Worm (Caenorhabditis elegans) whole organism, L3 larva: ENCODE data around the gene slfl-5.

Source experiments
- ZK546.5 ChIP-seq: sonication (generic microtip); optimal IDR thresholded peaks from 2 replicates; lab custom pipeline; 2017; ENCODE audit warnings: missing biosample characterization, missing genetic modification characterization
- aly-2 ChIP-seq: fragments of 150-350 bp; optimal IDR thresholded peaks from 2 replicates; lab custom pipeline; 2014; ENCODE audit warnings: missing biosample characterization, missing genetic modification characterization
- ama-1 ChIP-seq: fragments of 150-350 bp; optimal IDR thresholded peaks from 2 replicates; lab custom pipeline; 2018
- ceh-16 ChIP-seq: sonication (generic microtip); optimal IDR thresholded peaks from 2 replicates; lab custom pipeline; 2017; ENCODE audit warnings: missing biosample characterization, missing genetic modification characterization
- ceh-28 ChIP-seq: fragments of 150-350 bp; optimal IDR thresholded peaks from 2 replicates; lab custom pipeline; 2014; ENCODE audit warnings: missing biosample characterization, missing genetic modification reagents, missing genetic modification characterization
- ceh-82 ChIP-seq: fragments of 150-350 bp; optimal IDR thresholded peaks from 2 replicates; lab custom pipeline; 2014; ENCODE audit warnings: missing biosample characterization, missing genetic modification characterization
- egl-5 ChIP-seq: fragments of 150-350 bp; optimal IDR thresholded peaks from 2 replicates; lab custom pipeline; 2017; ENCODE audit warnings: missing biosample characterization, missing genetic modification reagents, missing genetic modification characterization, inconsistent platforms
- elt-1 ChIP-seq: fragments of 150-350 bp; optimal IDR thresholded peaks from 2 replicates; lab custom pipeline; 2014; ENCODE audit warnings: missing biosample characterization, missing genetic modification characterization
- elt-2 ChIP-seq: sonication (generic microtip); optimal IDR thresholded peaks from 2 replicates; lab custom pipeline; 2016; ENCODE audit warnings: missing genetic modification reagents, mild to moderate bottlenecking, missing genetic modification characterization, missing compliant biosample characterization
- eor-1 ChIP-seq, 2 experiments: fragments of 150-350 bp; optimal IDR thresholded peaks; 2 replicates each; lab custom pipeline; 2014 to 2018; ENCODE audit warnings: missing biosample characterization in 2 of 2, missing genetic modification characterization in 2 of 2
- fkh-10 ChIP-seq: sonication (generic microtip); optimal IDR thresholded peaks from 2 replicates; lab custom pipeline; 2017; ENCODE audit warnings: missing biosample characterization, missing genetic modification reagents, missing genetic modification characterization
- fos-1 ChIP-seq: fragments of 150-350 bp; optimal IDR thresholded peaks from 2 replicates; lab custom pipeline; 2014; ENCODE audit warnings: missing biosample characterization, missing genetic modification characterization
- hmg-11 ChIP-seq: sonication (generic microtip); optimal IDR thresholded peaks from 2 replicates; lab custom pipeline; 2016; ENCODE audit warnings: missing genetic modification characterization, missing compliant biosample characterization
- jun-1 ChIP-seq: fragments of 150-350 bp; optimal IDR thresholded peaks from 2 replicates; lab custom pipeline; 2014; ENCODE audit warnings: missing biosample characterization, missing genetic modification reagents, missing genetic modification characterization
- lin-15B ChIP-seq: fragments of 150-350 bp; optimal IDR thresholded peaks from 2 replicates; lab custom pipeline; 2014; ENCODE audit warnings: missing biosample characterization, missing genetic modification characterization
- lin-39 ChIP-seq: fragments of 150-350 bp; optimal IDR thresholded peaks from 2 replicates; lab custom pipeline; 2018; ENCODE audit warnings: missing biosample characterization, missing genetic modification reagents, missing genetic modification characterization
- lsy-12 ChIP-seq: sonication (generic microtip); optimal IDR thresholded peaks from 2 replicates; lab custom pipeline; 2016; ENCODE audit warnings: mild to moderate bottlenecking, missing genetic modification characterization, missing compliant biosample characterization
- mdl-1 ChIP-seq: fragments of 150-350 bp; optimal IDR thresholded peaks from 2 replicates; lab custom pipeline; 2014; ENCODE audit warnings: missing biosample characterization, missing genetic modification characterization
- mml-1 ChIP-seq: fragments of 150-350 bp; sonication (generic microtip); optimal IDR thresholded peaks from 3 replicates; lab custom pipeline; 2014; ENCODE audit warnings: missing biosample characterization, missing genetic modification characterization
- nfya-1 ChIP-seq: sonication (generic microtip); optimal IDR thresholded peaks from 2 replicates; lab custom pipeline; 2017; ENCODE audit warnings: missing genetic modification characterization, mild to moderate bottlenecking, missing compliant biosample characterization, antibody characterized with exemption, moderate library complexity; ENCODE audit not compliant: insufficient read depth
- nhr-28 ChIP-seq: fragments of 150-350 bp; optimal IDR thresholded peaks from 2 replicates; lab custom pipeline; 2014; ENCODE audit warnings: missing biosample characterization, missing genetic modification characterization
- nhr-43 ChIP-seq: sonication (generic microtip); optimal IDR thresholded peaks from 2 replicates; lab custom pipeline; 2016; ENCODE audit warnings: mild to moderate bottlenecking, missing genetic modification characterization, missing compliant biosample characterization; ENCODE audit not compliant: poor library complexity, severe bottlenecking
- nhr-67 ChIP-seq: fragments of 150-350 bp; optimal IDR thresholded peaks from 2 replicates; lab custom pipeline; 2014; ENCODE audit warnings: missing biosample characterization, missing genetic modification characterization
- nhr-76 ChIP-seq: fragments of 150-350 bp; sonication (generic microtip); optimal IDR thresholded peaks from 5 replicates; lab custom pipeline; 2014; ENCODE audit warnings: missing biosample characterization, missing genetic modification characterization
- pha-4 ChIP-seq: fragments of 150-350 bp; optimal IDR thresholded peaks from 2 replicates; lab custom pipeline; 2014; ENCODE audit warnings: missing biosample characterization, missing genetic modification reagents, missing genetic modification characterization
- pqm-1 ChIP-seq: fragments of 150-350 bp; optimal IDR thresholded peaks from 2 replicates; lab custom pipeline; 2017; ENCODE audit warnings: missing biosample characterization, missing genetic modification characterization, inconsistent platforms
- sea-2 ChIP-seq: fragments of 150-350 bp; sonication (generic microtip); optimal IDR thresholded peaks from 4 replicates; lab custom pipeline; 2014; ENCODE audit warnings: missing biosample characterization, missing genetic modification reagents, missing genetic modification characterization
- skn-1 ChIP-seq: fragments of 150-350 bp; optimal IDR thresholded peaks from 2 replicates; lab custom pipeline; 2014; ENCODE audit warnings: missing biosample characterization, missing genetic modification characterization
- tbx-2 ChIP-seq: sonication (generic microtip); optimal IDR thresholded peaks from 2 replicates; lab custom pipeline; 2016; ENCODE audit warnings: mild to moderate bottlenecking, missing genetic modification characterization, missing compliant biosample characterization
- ztf-4 ChIP-seq: fragments of 150-350 bp; optimal IDR thresholded peaks from 2 replicates; lab custom pipeline; 2014; ENCODE audit warnings: missing biosample characterization, missing genetic modification characterization

The slfl-5 gene

ce11 chrV:12291587-12291986 is 46.7 kb upstream of the slfl-5 start, which contains the start of the genes srpa-68 and srh-16 (continued):
- TF ChIP-seq fos-1 (tag; lab: Kevin White, UChicago), result no peak
- TF ChIP-seq nhr-43 (tag; lab: Kevin White, UChicago), result peak; percentile 80
- TF ChIP-seq nhr-76 (tag; lab: Kevin White, UChicago), result no peak
- TF ChIP-seq, all 47 proteins: peak for 29

DNA sequence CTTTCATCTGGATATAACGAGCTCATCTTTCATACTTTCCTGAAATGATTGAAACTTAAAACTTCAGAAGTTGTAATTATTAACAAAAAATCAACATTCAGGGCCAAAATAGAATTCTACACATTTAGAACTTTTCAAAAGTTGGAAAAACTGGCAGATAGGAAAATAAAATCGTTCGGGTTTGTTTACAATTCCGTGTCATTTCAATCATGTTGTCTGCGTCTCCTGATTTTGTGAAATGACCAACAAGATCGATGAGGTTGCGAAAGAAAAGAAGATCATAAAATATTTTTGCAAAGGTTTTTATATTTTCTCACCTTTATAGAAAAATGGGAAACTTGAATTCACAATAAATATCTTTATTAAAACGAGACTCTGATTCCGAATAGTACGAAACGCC is 43.7 kb upstream of the slfl-5 start, which contains the start of gene rskd-1:
rskd-1 (minus strand) TSS at position 39 of the 400 bp plus-strand sequence.
- TF ChIP-seq pqm-1 (tag; lab: Kevin White, UChicago), result no peak
- peak; percentile 0 for TF ChIP-seq elt-2
- no peak for TF ChIP-seq nhr-28
- peak; percentile 95 for TF ChIP-seq pha-4 (tag; lab: Kevin White, UChicago)
- TF ChIP-seq, all 47 proteins: peak for 2

DNA sequence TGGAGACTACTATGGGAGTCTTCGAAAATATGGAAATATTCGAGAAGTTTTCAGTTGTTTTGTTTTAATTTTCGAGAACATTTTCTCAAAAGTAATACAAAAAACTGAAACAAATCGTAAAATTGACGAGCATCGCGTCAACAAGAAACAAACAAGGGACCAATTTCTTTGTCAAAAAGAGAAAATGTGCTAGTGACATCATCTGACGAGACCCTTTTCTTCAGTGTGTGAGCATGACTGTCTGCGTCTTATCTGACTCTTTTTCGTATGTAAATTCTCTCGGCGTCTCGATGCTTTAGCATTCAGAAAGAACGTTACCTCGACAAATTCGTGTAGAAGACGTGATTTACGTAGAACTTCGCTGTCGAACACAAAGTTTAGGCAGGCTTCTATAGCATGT is 42.8 kb upstream of the slfl-5 start:
- TF ChIP-seq fkh-10 (peak; percentile 40), ztf-4 (tag; lab: Kevin White, UChicago) (no peak), lin-39 (tag; lab: Kevin White, UChicago) (peak; percentile 42), nfya-1 (tag; lab: Kevin White, UChicago) (peak; percentile 25), lsy-12 (tag; lab: Kevin White, UChicago) (no peak)

DNA sequence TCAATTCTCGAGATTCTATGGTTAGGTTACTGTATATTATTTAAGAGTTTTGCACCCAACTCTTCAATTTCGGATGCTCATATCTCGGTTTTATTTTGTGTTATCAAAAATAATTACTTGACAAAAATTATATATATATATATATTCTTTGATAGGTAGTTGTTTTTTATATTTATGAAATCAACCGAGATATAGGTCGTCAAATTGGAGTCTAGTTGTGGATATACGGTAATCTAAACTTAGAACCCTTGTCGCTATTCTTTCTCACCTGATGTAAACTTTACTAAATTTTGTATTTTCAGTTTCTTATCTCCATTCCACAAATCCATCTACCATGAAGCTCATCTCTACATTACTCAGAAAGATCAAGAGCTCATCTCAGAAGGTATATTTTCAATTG is 38.3 kb upstream of the slfl-5 start, which contains the start of gene F55C5.10:
F55C5.10 (plus strand) TSS at position 301 of the 400 bp plus-strand sequence.
- TF ChIP-seq ceh-16 (tag; lab: Kevin White, UChicago) (no peak), mml-1 (tag; lab: Kevin White, UChicago) (no peak), tbx-2 (no peak), lin-39 (tag; lab: Kevin White, UChicago) (no peak), aly-2 (no peak), ceh-28 (no peak), pha-4 (tag; lab: Kevin White, UChicago) (no peak), elt-2 (no peak), eor-1 (tag; optimal IDR thresholded peaks at IDR 0.05; lab: Kevin White, UChicago) (no peak)

- no peak for TF ChIP-seq nhr-67 (tag; lab: Kevin White, UChicago)
- TF ChIP-seq lin-15B, result no peak
- no peak for TF ChIP-seq hmg-11 (tag; lab: Kevin White, UChicago)
- no peak for TF ChIP-seq egl-5 (tag; lab: Kevin White, UChicago)
- TF ChIP-seq nhr-43 (tag; lab: Kevin White, UChicago), result no peak
- TF ChIP-seq mdl-1, result no peak
- TF ChIP-seq aly-2, result no peak
- TF ChIP-seq fos-1 (tag; lab: Kevin White, UChicago), result no peak
- TF ChIP-seq eor-1 (tag; optimal IDR thresholded peaks at IDR 0.05; lab: Kevin White, UChicago), result no peak
- no peak for TF ChIP-seq skn-1 (tag; lab: Kevin White, UChicago)
- no peak for TF ChIP-seq tbx-2
- TF ChIP-seq fkh-10, result no peak
- TF ChIP-seq mml-1 (tag; lab: Kevin White, UChicago), result no peak
- TF ChIP-seq, all 47 proteins: peak for 0
These were observed 36.7 kb upstream of the slfl-5 start for ce11 chrV:12281508-12281907.

- no peak for TF ChIP-seq elt-1 (tag; lab: Kevin White, UChicago)
- no peak for TF ChIP-seq jun-1 (tag; lab: Kevin White, UChicago)
- no peak for TF ChIP-seq eor-1 (tag; optimal IDR thresholded peaks at IDR 0.05; lab: Kevin White, UChicago)
- no peak for TF ChIP-seq nhr-76 (tag; lab: Kevin White, UChicago)
- TF ChIP-seq ceh-82 (tag; lab: Kevin White, UChicago), result no peak
- TF ChIP-seq lin-15B, result no peak
- TF ChIP-seq ama-1, result no peak
- TF ChIP-seq lsy-12 (tag; lab: Kevin White, UChicago), result no peak
- TF ChIP-seq nhr-43 (tag; lab: Kevin White, UChicago), result no peak
- no peak for TF ChIP-seq ZK546.5 (tag; lab: Kevin White, UChicago)
- no peak for TF ChIP-seq sea-2
- no peak for TF ChIP-seq elt-2
- no peak for TF ChIP-seq ceh-16 (tag; lab: Kevin White, UChicago)
These were observed 32.1 kb upstream of the slfl-5 start, which contains the start of gene bnc-1 for ce11 chrV:12276946-12277345. Gene bnc-1, minus strand, starts transcription at chrV:12277046.
